Worm (Caenorhabditis elegans) whole organism, L1 larva: ENCODE data around the gene K08D12.3.

Experiments
- efl-1 ChIP-seq, 4 experiments: fragments of 150-350 bp; optimal IDR thresholded peaks in 3 of 4; peaks in 1 of 4; 1 replicate in 1 of 4; 2 replicates in 3 of 4; lab custom pipeline; 2014; ENCODE audit warnings: missing biosample characterization in 2 of 4, missing genetic modification characterization in 2 of 4, missing genetic modification reagents in 2 of 4
- egl-13 ChIP-seq: sonication (generic microtip); optimal IDR thresholded peaks from 2 replicates; lab custom pipeline; 2016; ENCODE audit warnings: missing genotype, missing genetic modification reagents, missing genetic modification characterization, missing compliant biosample characterization
- skn-1 ChIP-seq: fragments of 150-350 bp; optimal IDR thresholded peaks from 2 replicates; lab custom pipeline; 2014; ENCODE audit warnings: missing biosample characterization, missing genetic modification characterization
- unc-86 ChIP-seq: sonication (generic microtip); optimal IDR thresholded peaks from 2 replicates; lab custom pipeline; 2016; ENCODE audit warnings: missing genetic modification characterization, missing compliant biosample characterization
- zip-4 ChIP-seq: fragments of 200-800 bp; sonication (Bioruptor generic); optimal IDR thresholded peaks from 2 replicates; lab custom pipeline; 2018; ENCODE audit warnings: mild to moderate bottlenecking, missing genetic modification characterization, moderate library complexity, missing compliant biosample characterization

DNA sequence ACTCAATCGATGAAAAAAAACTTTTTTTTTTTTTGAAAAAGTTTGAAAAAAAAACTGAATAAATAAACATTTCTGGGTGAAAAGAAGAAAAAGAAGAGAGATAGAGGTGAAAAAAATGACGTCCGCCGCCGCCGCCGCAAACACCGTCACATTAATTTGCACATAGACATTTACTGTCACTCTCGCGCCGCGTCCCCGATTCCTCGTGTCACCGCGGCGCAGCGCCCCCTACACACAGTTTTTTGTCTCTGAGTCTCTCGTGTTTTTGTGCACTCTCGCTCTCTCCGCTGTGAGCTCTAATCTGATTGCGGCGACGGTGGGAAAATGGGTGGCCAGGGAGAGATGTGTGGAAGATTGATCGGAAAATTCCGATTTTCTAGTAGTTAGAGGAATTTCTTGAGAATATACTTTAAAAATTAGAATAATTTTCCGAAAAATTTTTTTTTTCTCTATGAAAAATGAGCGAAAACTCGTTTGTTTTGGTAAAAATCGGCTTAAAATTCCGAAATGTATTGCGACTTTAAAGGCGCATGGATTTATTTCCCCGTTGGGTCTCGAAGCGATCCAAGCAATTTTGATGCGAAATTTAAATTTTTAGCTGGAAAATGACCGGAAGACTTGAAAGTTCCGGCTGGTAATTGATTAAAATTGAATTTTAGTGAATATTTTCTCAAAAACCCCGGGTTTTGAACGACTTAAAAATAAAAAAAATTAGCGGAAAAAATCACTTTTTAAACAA is 29.5 kb downstream of the K08D12.3 start:
- TF ChIP-seq skn-1 (tag; lab: Kevin White, UChicago) = no peak
- peak; percentile 3 to 4 for TF ChIP-seq efl-1 (optimal IDR thresholded peaks at IDR 0.05; lab: Kevin White, UChicago)
- peak; percentile 19 to 79 for TF ChIP-seq efl-1 (GFP tag; optimal IDR thresholded peaks at IDR 0.05 in 1 of 2; lab: Kevin White, UChicago)
- TF ChIP-seq unc-86 (tag; lab: Kevin White, UChicago) = no peak
- TF ChIP-seq egl-13 (tag; lab: Kevin White, UChicago) = no peak
- TF ChIP-seq zip-4 (GFP tag; lab: Kevin White, UChicago) = no peak
